Fruit fly (Drosophila melanogaster) whole organism, pupa: ENCODE results near the gene Nckx30C.
A peak's percentile ranks its signal among the peaks of the same experiment; 100 is the strongest.

Source experiments
- CG10348 ChIP-seq: fragments of 200-800 bp; sonication (Bioruptor generic); IDR thresholded peaks from 2 replicates; pipeline ENCODE4 v1.3.6; 2022; ENCODE audit warnings: missing biosample characterization, missing genetic modification characterization
- CG12605 ChIP-seq: fragments of 200-800 bp; sonication (Bioruptor generic); IDR thresholded peaks from 2 replicates; pipeline ENCODE4 v1.3.6; 2022; ENCODE audit warnings: missing biosample characterization, missing genetic modification characterization
- CG13204 ChIP-seq: fragments of 200-800 bp; sonication (Bioruptor generic); optimal IDR thresholded peaks from 2 replicates; lab custom pipeline; 2018; ENCODE audit warnings: missing biosample characterization, mild to moderate bottlenecking, missing genetic modification characterization, moderate library complexity
- CG14655 ChIP-seq: fragments of 200-800 bp; sonication (Bioruptor generic); optimal IDR thresholded peaks from 3 replicates; lab custom pipeline; 2017; ENCODE audit warnings: mild to moderate bottlenecking, missing biosample characterization, missing genetic modification reagents, missing genetic modification characterization
- CG15710 ChIP-seq: fragments of 200-800 bp; sonication (Bioruptor generic); optimal IDR thresholded peaks from 2 replicates; lab custom pipeline; 2018; ENCODE audit warnings: missing biosample characterization, mild to moderate bottlenecking, missing genetic modification characterization, moderate library complexity
- CG17806 ChIP-seq: fragments of 200-800 bp; sonication (Bioruptor generic); optimal IDR thresholded peaks from 2 replicates; lab custom pipeline; 2018; ENCODE audit warnings: missing biosample characterization, mild to moderate bottlenecking, missing genetic modification characterization, moderate library complexity
- CG32121 ChIP-seq: fragments of 200-800 bp; sonication (Bioruptor generic); IDR thresholded peaks from 2 replicates; pipeline ENCODE4 v1.3.6; 2022; ENCODE audit warnings: missing biosample characterization, missing genetic modification characterization
- CG34367 ChIP-seq: fragments of 200-800 bp; sonication (Bioruptor generic); optimal IDR thresholded peaks from 2 replicates; lab custom pipeline; 2018; ENCODE audit warnings: missing biosample characterization, mild to moderate bottlenecking, missing genetic modification characterization
- CG4496 ChIP-seq: fragments of 200-800 bp; sonication (Bioruptor generic); IDR thresholded peaks from 3 replicates; pipeline ENCODE4 v1.3.6; 2022; ENCODE audit warnings: missing biosample characterization, missing genetic modification characterization
- CG8159 ChIP-seq: fragments of 200-800 bp; sonication (Bioruptor generic); optimal IDR thresholded peaks from 3 replicates; lab custom pipeline; 2018; ENCODE audit warnings: missing biosample characterization, mild to moderate bottlenecking, missing genetic modification characterization, moderate library complexity
- CG8301 ChIP-seq: fragments of 200-800 bp; sonication (Bioruptor generic); optimal IDR thresholded peaks from 2 replicates; lab custom pipeline; 2018; ENCODE audit warnings: missing biosample characterization, mild to moderate bottlenecking, missing genetic modification characterization
- CG9948 ChIP-seq: fragments of 200-800 bp; sonication (Bioruptor generic); optimal IDR thresholded peaks from 2 replicates; lab custom pipeline; 2018; ENCODE audit warnings: missing biosample characterization, mild to moderate bottlenecking, missing genetic modification characterization, moderate library complexity
- D1 ChIP-seq: fragments of 200-800 bp; sonication (Bioruptor generic); optimal IDR thresholded peaks from 2 replicates; lab custom pipeline; 2018; ENCODE audit warnings: missing biosample characterization, mild to moderate bottlenecking, missing genetic modification characterization, moderate library complexity
- EcR ChIP-seq: fragments of 200-800 bp; sonication (Bioruptor generic); optimal IDR thresholded peaks from 3 replicates; lab custom pipeline; 2019; ENCODE audit warnings: missing biosample characterization, missing genetic modification characterization, mild to moderate bottlenecking, moderate library complexity, missing genetic modification reagents
- Ets98B ChIP-seq: fragments of 200-800 bp; sonication (Bioruptor generic); IDR thresholded peaks from 2 replicates; pipeline ENCODE4 v1.3.6; 2022; ENCODE audit warnings: missing biosample characterization, missing genetic modification characterization
- Pif1A ChIP-seq: fragments of 200-800 bp; sonication (Bioruptor generic); optimal IDR thresholded peaks from 3 replicates; lab custom pipeline; 2016; ENCODE audit warnings: missing biosample characterization, missing genetic modification characterization
- Pif1B ChIP-seq: fragments of 200-800 bp; sonication (Bioruptor generic); optimal IDR thresholded peaks from 3 replicates; lab custom pipeline; 2016; ENCODE audit warnings: missing biosample characterization, missing genetic modification characterization
- Snoo ChIP-seq: fragments of 200-800 bp; sonication (Bioruptor generic); optimal IDR thresholded peaks from 3 replicates; lab custom pipeline; 2017; ENCODE audit warnings: missing biosample characterization, mild to moderate bottlenecking, missing genetic modification characterization, inconsistent platforms
- fd96Ca ChIP-seq: fragments of 200-800 bp; sonication (Bioruptor generic); IDR thresholded peaks from 3 replicates; pipeline ENCODE4 v1.3.6; 2022; ENCODE audit warnings: missing biosample characterization, missing genetic modification characterization
- gl ChIP-seq: fragments of 200-800 bp; sonication (Bioruptor generic); optimal IDR thresholded peaks from 2 replicates; lab custom pipeline; 2018; ENCODE audit warnings: missing biosample characterization, mild to moderate bottlenecking, missing genetic modification characterization
- rn ChIP-seq: fragments of 200-800 bp; sonication (Bioruptor generic); IDR thresholded peaks from 2 replicates; pipeline ENCODE4 v1.3.6; 2022; ENCODE audit warnings: missing biosample characterization, missing genetic modification characterization

The Nckx30C gene

DNA sequence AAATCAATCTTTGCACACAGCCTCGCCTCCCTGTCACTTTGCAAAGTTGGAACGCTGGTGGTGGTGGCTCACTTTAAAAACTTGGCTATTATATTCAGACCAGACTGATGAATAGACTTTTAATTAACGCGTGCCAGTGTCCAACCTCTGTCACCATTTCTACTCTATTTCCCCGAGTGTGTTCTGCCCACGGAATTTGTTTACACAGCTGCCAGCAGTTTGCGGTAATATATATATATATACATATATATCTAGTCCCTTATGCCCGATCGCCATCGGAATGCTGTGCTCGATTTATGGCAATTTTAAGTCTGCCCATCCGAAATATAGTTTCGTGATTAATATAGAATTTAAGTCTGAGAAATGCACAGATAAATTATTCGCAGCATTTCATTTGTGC is 66.5 kb downstream of the Nckx30C start:
- TF ChIP-seq CG4496 (GFP tag; lab: Robert Waterston, UW), result no peak
- TF ChIP-seq CG14655 (GFP tag; lab: Kevin White, UChicago), result no peak
- TF ChIP-seq fd96Ca (GFP tag; lab: Robert Waterston, UW), result no peak
- no peak for TF ChIP-seq Snoo
- TF ChIP-seq CG32121, result no peak
- TF ChIP-seq CG13204 (GFP tag; lab: Kevin White, UChicago), result no peak
- no peak for TF ChIP-seq EcR
- TF ChIP-seq CG8301 (tag; lab: Kevin White, UChicago), result no peak
- no peak for TF ChIP-seq Ets98B (GFP tag; lab: Robert Waterston, UW)
- no peak for TF ChIP-seq CG9948 (tag; lab: Kevin White, UChicago)

DNA sequence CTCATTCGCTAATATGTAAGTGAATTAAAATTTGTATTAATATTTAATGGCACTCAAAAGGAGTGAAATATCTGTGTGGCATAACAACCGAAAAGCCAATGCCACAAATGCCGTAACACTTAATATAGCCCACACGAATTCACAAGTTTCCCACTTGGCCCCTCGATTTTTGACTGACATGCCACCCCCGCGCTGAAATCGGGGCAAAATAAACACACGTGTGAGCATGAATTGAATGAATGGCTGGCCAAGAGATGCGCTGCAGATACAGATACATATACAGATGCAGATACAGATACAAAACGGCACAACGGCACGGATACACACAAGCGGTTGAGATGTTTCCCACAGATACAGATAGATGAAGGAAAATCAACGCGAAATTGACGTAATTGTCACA is 69.2 kb downstream of the Nckx30C start:
- TF ChIP-seq Pif1B (no peak), rn (no peak), CG4496 (GFP tag; lab: Robert Waterston, UW) (no peak), gl (no peak), CG12605 (no peak), CG32121 (no peak), CG15710 (tag; lab: Kevin White, UChicago) (no peak), CG34367 (no peak), fd96Ca (GFP tag; lab: Robert Waterston, UW) (no peak), CG10348 (no peak), CG8159 (tag; lab: Kevin White, UChicago) (no peak), EcR (no peak), CG14655 (GFP tag; lab: Kevin White, UChicago) (no peak), CG17806 (tag; lab: Kevin White, UChicago) (no peak), Snoo (no peak)

DNA sequence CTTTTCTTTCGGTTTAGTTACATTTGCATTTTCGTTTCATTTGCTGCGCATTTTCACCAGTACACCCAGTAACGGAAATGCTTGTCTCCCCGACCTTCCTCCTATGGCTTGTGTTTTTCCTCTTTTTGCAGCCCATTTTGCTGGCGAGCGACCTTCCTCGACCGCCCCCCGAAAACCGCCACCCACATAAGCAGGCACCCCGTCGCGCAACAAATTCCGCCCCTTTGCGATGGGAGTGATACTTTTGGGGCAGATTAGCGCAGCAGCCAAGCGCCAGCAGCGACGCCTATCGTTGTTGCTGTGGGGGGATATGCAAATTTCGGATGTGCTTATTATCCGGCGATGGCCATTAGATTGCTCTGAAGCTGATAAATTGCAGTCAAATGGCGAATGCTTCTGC is 73.1 kb downstream of the Nckx30C start:
- TF ChIP-seq CG9948 (tag; lab: Kevin White, UChicago) (no peak), CG17806 (tag; lab: Kevin White, UChicago) (no peak), CG32121 (no peak), EcR (no peak), CG13204 (GFP tag; lab: Kevin White, UChicago) (no peak), CG4496 (GFP tag; lab: Robert Waterston, UW) (no peak), CG10348 (no peak), CG15710 (tag; lab: Kevin White, UChicago) (no peak), Pif1A (GFP tag; lab: Kevin White, UChicago) (no peak)
- TF ChIP-seq, all 21 proteins: peak for 0

DNA sequence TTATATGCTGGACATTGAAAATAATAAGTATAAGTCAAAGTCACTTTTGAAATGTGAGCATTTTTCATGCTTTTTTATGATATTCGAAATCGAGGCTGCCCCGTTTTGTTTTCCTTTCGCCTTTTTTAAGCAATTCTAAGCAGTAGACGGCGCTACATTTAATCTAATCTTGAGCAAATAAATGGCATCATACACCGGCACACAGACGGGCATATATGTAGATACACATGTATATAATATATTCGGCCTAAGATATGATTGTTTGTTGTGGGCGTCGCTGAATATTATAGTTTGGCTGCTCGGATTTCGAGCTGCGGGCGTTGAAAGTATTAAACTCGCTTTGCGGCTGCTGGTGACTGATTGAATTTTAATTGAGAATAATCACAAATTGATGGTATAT is 74.0 kb downstream of the Nckx30C start:
- TF ChIP-seq gl (no peak), Ets98B (GFP tag; lab: Robert Waterston, UW) (no peak), D1 (tag; lab: Kevin White, UChicago) (no peak), CG8301 (tag; lab: Kevin White, UChicago) (no peak), CG15710 (tag; lab: Kevin White, UChicago) (no peak), fd96Ca (GFP tag; lab: Robert Waterston, UW) (no peak), CG32121 (no peak), CG9948 (tag; lab: Kevin White, UChicago) (no peak), CG10348 (no peak), Pif1A (GFP tag; lab: Kevin White, UChicago) (no peak), CG17806 (tag; lab: Kevin White, UChicago) (no peak), Pif1B (no peak)
- TF ChIP-seq, all 21 proteins: peak for 0

DNA sequence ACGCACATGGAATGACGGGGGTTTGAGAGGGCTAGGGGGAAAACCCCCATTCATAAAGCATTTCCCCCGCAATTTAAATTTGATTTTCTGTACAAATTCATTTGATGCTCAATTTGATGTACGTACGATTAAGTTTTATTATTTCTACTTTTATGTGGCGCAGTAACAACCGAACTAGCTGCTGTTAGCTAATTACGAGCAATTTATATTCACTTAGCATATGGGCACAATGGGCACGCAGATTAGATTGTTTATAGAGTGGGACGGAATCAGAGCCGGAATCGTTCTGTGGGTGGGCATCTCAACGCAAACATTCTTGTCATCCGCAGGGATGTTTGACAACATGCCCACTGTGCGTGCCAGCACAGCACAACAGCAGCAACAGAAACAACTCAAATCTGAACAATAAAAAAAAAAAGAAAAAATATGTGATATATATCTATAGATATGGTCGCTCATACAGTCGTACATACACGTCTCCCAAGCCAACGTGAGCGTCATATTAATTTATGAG is 75.3 kb downstream of the Nckx30C start:
- TF ChIP-seq CG4496 (GFP tag; lab: Robert Waterston, UW) (0 out of 3 replicates have a peak, but pooled peaks have one; percentile 7), CG8301 (tag; lab: Kevin White, UChicago) (no peak)
- TF ChIP-seq, all 21 proteins: peak for 1

DNA sequence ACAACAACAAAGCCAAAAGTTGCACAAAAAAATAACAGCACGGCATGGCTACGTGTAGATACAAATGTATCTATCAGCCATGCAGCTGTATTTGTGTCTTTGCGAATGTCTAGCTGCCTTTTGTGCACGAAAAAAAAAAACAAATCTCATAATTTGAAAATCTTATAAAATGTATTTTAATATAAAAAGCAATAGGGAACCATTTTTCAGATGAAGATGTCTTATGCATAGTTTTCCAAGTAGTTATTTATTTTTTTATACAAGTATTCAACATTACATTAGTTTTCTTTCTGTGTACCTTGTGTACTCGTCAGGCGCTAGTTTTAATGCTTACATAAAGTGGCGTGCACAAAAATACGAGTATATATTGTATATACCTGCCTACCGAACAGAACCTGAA is 76.9 kb downstream of the Nckx30C start:
- TF ChIP-seq Pif1A (GFP tag; lab: Kevin White, UChicago), result peak; percentile 20
- TF ChIP-seq CG13204 (GFP tag; lab: Kevin White, UChicago), result no peak
- TF ChIP-seq CG17806 (tag; lab: Kevin White, UChicago), result no peak
- no peak for TF ChIP-seq CG9948 (tag; lab: Kevin White, UChicago)
- TF ChIP-seq Pif1B, result peak; percentile 1
- no peak for TF ChIP-seq CG15710 (tag; lab: Kevin White, UChicago)
- peak; percentile 96 for TF ChIP-seq CG32121
- TF ChIP-seq CG4496 (GFP tag; lab: Robert Waterston, UW), result peak; percentile 92
- no peak for TF ChIP-seq CG8159 (tag; lab: Kevin White, UChicago)
- no peak for TF ChIP-seq gl
- no peak for TF ChIP-seq Snoo
- peak; percentile 56; the same call in 1 of the 2 replicates for TF ChIP-seq CG10348
- no peak for TF ChIP-seq rn
- no peak for TF ChIP-seq EcR
- TF ChIP-seq CG34367, result no peak
- peak; percentile 67 for TF ChIP-seq CG8301 (tag; lab: Kevin White, UChicago)
- peak; percentile 89 for TF ChIP-seq CG12605
- TF ChIP-seq Ets98B (GFP tag; lab: Robert Waterston, UW), result peak; percentile 88
- no peak for TF ChIP-seq D1 (tag; lab: Kevin White, UChicago)
- TF ChIP-seq fd96Ca (GFP tag; lab: Robert Waterston, UW), result peak; percentile 33; the same call in 1 of the 3 replicates
- peak; percentile 62 for TF ChIP-seq CG14655 (GFP tag; lab: Kevin White, UChicago)

DNA sequence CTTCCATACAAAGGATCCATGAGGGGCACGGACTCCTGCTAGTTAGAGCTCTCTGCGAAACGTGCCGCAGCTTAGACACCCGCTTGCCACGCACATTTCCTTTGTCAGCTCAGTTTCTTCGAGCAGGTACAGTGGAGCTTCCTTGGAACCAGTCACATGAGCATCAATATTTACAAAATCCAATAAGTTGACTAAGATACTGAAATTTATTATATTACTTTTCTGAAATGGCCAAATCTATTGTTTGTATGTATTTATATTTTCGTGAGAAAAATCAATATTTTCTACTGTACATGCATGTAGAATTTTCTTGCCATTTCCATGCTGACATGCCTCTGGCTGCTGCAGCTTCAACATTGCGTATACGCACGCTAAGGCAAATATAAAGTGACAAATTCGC is 83.3 kb downstream of the Nckx30C start:
- no peak for TF ChIP-seq CG8301 (tag; lab: Kevin White, UChicago)
- no peak for TF ChIP-seq EcR
